Worm (Caenorhabditis elegans) whole organism, early embryonic: ENCODE measurements around the gene AH9.4.

ENCODE experiments used
- B0310.2 ChIP-seq: sonication (generic microtip); optimal IDR thresholded peaks from 2 replicates; lab custom pipeline; 2016; ENCODE audit warnings: mild to moderate bottlenecking, missing genetic modification characterization, missing compliant biosample characterization
- F13C5.2 ChIP-seq: sonication (generic microtip); optimal IDR thresholded peaks from 2 replicates; lab custom pipeline; 2017; ENCODE audit warnings: mild to moderate bottlenecking, missing genetic modification characterization, inconsistent platforms, missing compliant biosample characterization
- aly-1 ChIP-seq: sonication (generic microtip); optimal IDR thresholded peaks from 2 replicates; lab custom pipeline; 2016; ENCODE audit warnings: missing genetic modification characterization, missing compliant biosample characterization
- ama-1 ChIP-seq: fragments of 150-350 bp; optimal IDR thresholded peaks from 2 replicates; lab custom pipeline; 2014
- ceh-13 ChIP-seq: fragments of 200-800 bp; sonication (Bioruptor generic); optimal IDR thresholded peaks from 2 replicates; lab custom pipeline; 2018; ENCODE audit warnings: mild to moderate bottlenecking, missing genetic modification characterization, missing compliant biosample characterization
- ceh-36 ChIP-seq: sonication (generic microtip); optimal IDR thresholded peaks from 2 replicates; lab custom pipeline; 2016; ENCODE audit warnings: missing genetic modification characterization, inconsistent platforms, missing compliant biosample characterization
- ets-7 ChIP-seq: sonication (generic microtip); optimal IDR thresholded peaks from 2 replicates; lab custom pipeline; 2016; ENCODE audit warnings: missing genotype, missing genetic modification characterization, missing compliant biosample characterization
- flt-1 ChIP-seq: fragments of 200-800 bp; sonication (Bioruptor generic); IDR thresholded peaks from 2 replicates; pipeline ENCODE4 v1.3.6; 2022; ENCODE audit warnings: missing genetic modification characterization, missing compliant biosample characterization
- hmbx-1 ChIP-seq: sonication (generic microtip); optimal IDR thresholded peaks from 2 replicates; lab custom pipeline; 2016; ENCODE audit warnings: mild to moderate bottlenecking, missing genetic modification characterization, missing compliant biosample characterization
- hmg-4 ChIP-seq: fragments of 200-800 bp; sonication (Bioruptor generic); optimal IDR thresholded peaks from 2 replicates; lab custom pipeline; 2018; ENCODE audit warnings: mild to moderate bottlenecking, missing genetic modification characterization, missing compliant biosample characterization
- hnd-1 ChIP-seq: sonication (generic microtip); optimal IDR thresholded peaks from 2 replicates; lab custom pipeline; 2016; ENCODE audit warnings: missing genetic modification characterization, missing compliant biosample characterization
- pes-1 ChIP-seq: fragments of 200-800 bp; sonication (Bioruptor generic); IDR thresholded peaks from 2 replicates; pipeline ENCODE4 v1.3.6; 2022; ENCODE audit warnings: missing genetic modification reagents, missing genetic modification characterization, missing compliant biosample characterization
- scrt-1 ChIP-seq: fragments of 200-800 bp; sonication (Bioruptor generic); IDR thresholded peaks from 2 replicates; pipeline ENCODE4 v1.3.6; 2022; ENCODE audit warnings: missing genetic modification characterization, missing compliant biosample characterization
- sea-1 ChIP-seq: fragments of 200-800 bp; sonication (Bioruptor generic); conservative IDR thresholded peaks from 2 replicates; pipeline ENCODE4 v1.3.6; 2022; ENCODE audit warnings: missing genetic modification characterization, missing compliant biosample characterization
- tbx-11 ChIP-seq: fragments of 200-800 bp; sonication (Bioruptor generic); IDR thresholded peaks from 2 replicates; pipeline ENCODE4 v1.3.6; 2022; ENCODE audit warnings: missing genetic modification characterization, missing compliant biosample characterization
- tbx-37 ChIP-seq: fragments of 200-800 bp; sonication (Bioruptor generic); conservative IDR thresholded peaks from 2 replicates; pipeline ENCODE4 v1.3.6; 2022; ENCODE audit warnings: missing genetic modification reagents, missing genetic modification characterization, missing compliant biosample characterization
- tra-4 ChIP-seq: sonication (generic microtip); optimal IDR thresholded peaks from 2 replicates; lab custom pipeline; 2017; ENCODE audit warnings: missing genetic modification characterization, missing compliant biosample characterization

AH9.4 gene

ce11 chrX:2303253-2303652, 29.1 kb upstream of the AH9.4 start:
- no peak for TF ChIP-seq sea-1
- TF ChIP-seq ama-1 (lab: Kevin White, UChicago) = no peak
- no peak for TF ChIP-seq B0310.2 (tag; lab: Kevin White, UChicago)
- TF ChIP-seq tra-4 (tag; lab: Kevin White, UChicago) = no peak
- no peak for TF ChIP-seq flt-1 (GFP tag; lab: Robert Waterston, UW)
- TF ChIP-seq ceh-36 = no peak
- TF ChIP-seq pes-1 (GFP tag; lab: Robert Waterston, UW) = no peak
- no peak for TF ChIP-seq tbx-37 (GFP tag; lab: Robert Waterston, UW)
- TF ChIP-seq hnd-1 (tag; lab: Kevin White, UChicago) = no peak
- no peak for TF ChIP-seq scrt-1 (GFP tag; lab: Robert Waterston, UW)
- TF ChIP-seq hmbx-1 = no peak

DNA sequence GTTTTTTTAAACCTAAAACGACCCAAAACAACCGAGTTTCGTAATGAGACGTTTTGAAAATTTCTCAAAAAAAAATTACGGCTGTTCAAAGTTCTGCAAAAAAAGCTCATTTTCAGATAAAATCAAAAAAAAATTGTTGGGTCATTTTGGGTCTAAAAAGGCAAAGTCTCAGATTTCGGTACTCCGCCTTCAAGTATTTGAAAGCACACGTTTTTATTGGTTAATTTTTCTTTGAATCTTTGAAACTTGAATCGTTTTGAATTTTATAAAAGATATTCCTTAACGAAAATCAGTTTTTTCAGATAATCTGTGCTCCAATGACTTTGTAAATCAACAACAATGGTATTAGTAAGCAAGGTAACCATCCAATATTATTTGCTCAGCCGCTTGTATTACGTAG, 28.6 kb upstream of the AH9.4 start, which contains the start of gene hum-6:
Gene hum-6, plus strand, starts transcription at position 301 of the 400 bp plus-strand sequence.
- TF ChIP-seq B0310.2 (tag; lab: Kevin White, UChicago) = no peak
- TF ChIP-seq hmg-4 (GFP tag; lab: Kevin White, UChicago) = no peak
- TF ChIP-seq ama-1 (lab: Kevin White, UChicago) = no peak
- no peak for TF ChIP-seq flt-1 (GFP tag; lab: Robert Waterston, UW)
- TF ChIP-seq hmbx-1 = no peak
- TF ChIP-seq tbx-37 (GFP tag; lab: Robert Waterston, UW) = no peak

- TF ChIP-seq ceh-36 (no peak), tbx-11 (GFP tag; lab: Robert Waterston, UW) (no peak), scrt-1 (GFP tag; lab: Robert Waterston, UW) (no peak), F13C5.2 (no peak), flt-1 (GFP tag; lab: Robert Waterston, UW) (no peak), sea-1 (no peak)
These were observed 27.7 kb upstream of the AH9.4 start for ce11 chrX:2301821-2302220.

DNA sequence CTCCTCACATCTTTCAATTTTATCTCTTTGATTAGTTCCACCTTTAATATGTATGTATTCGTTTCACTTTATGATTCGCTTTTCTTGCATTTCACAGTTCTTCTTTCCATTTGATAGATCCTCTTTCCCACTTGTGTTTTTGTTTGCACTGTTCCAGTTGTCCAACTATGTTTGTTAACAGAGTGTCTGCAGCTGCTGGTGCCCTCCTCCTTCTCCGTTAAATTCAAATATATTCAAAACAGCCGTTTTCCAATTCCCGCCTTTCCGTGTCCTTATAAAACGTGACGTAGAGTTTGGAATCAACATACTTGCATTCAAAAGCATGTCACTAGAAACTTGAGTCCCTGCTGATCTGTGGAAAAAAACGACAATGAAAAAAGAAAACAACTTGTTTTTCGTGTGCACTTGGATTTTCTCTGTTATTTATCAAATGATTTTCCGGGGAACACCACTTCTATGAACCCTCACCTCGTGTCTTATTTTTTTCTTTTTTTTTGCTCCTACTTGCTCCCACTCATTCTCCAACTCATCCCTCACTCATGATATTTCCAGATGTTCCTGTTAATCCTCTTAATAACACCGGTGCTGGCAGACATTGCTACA, 20.2 kb upstream of the AH9.4 start, which contains the start of gene T10H10.2:
Gene T10H10.2, plus strand, starts transcription at position 553 of the 603 bp plus-strand sequence.
- TF ChIP-seq tbx-11 (GFP tag; lab: Robert Waterston, UW) (no peak), flt-1 (GFP tag; lab: Robert Waterston, UW) (no peak), ceh-36 (no peak)

DNA sequence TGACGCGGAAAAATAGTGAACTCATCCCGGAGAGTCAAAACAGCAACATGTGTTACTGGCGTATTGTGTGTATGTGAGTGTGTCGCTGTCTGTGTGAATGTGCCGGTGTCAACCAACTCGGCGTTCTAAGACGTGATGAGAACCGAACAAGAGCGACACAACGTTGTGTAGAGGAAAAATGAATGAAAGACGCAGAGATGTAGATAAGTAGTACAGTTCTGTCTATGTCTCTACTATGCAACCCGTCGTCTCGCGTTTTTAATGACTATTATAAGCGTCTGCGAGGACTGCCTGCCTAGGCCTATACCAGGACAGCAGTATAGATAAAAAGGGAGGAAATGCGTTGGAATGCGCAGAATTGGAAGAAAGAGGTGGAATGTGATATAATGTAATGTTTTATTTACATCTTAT, 13.8 kb upstream of the AH9.4 start:
- TF ChIP-seq ceh-13 (GFP tag; lab: Kevin White, UChicago) (no peak), F13C5.2 (peak; percentile 9), flt-1 (GFP tag; lab: Robert Waterston, UW) (no peak), tbx-11 (GFP tag; lab: Robert Waterston, UW) (no peak), ets-7 (tag; lab: Kevin White, UChicago) (no peak), aly-1 (tag; lab: Kevin White, UChicago) (no peak), hmg-4 (GFP tag; lab: Kevin White, UChicago) (peak; percentile 67), B0310.2 (tag; lab: Kevin White, UChicago) (no peak), sea-1 (no peak), scrt-1 (GFP tag; lab: Robert Waterston, UW) (no peak), ceh-36 (no peak), tbx-37 (GFP tag; lab: Robert Waterston, UW) (no peak)

- TF ChIP-seq ceh-36 = no peak
- no peak for TF ChIP-seq scrt-1 (GFP tag; lab: Robert Waterston, UW)
- no peak for TF ChIP-seq tra-4 (tag; lab: Kevin White, UChicago)
- TF ChIP-seq hmbx-1 = no peak
- TF ChIP-seq ama-1 (lab: Kevin White, UChicago) = no peak
- no peak for TF ChIP-seq ets-7 (tag; lab: Kevin White, UChicago)
- TF ChIP-seq tbx-37 (GFP tag; lab: Robert Waterston, UW) = no peak
- TF ChIP-seq sea-1 = no peak
- TF ChIP-seq ceh-13 (GFP tag; lab: Kevin White, UChicago) = no peak
- no peak for TF ChIP-seq B0310.2 (tag; lab: Kevin White, UChicago)
- no peak for TF ChIP-seq hnd-1 (tag; lab: Kevin White, UChicago)
- no peak for TF ChIP-seq hmg-4 (GFP tag; lab: Kevin White, UChicago)
These were observed 13.0 kb upstream of the AH9.4 start, which contains the start of gene sav-1 for ce11 chrX:2287092-2287491. Gene sav-1, minus strand, starts transcription at chrX:2287192.

ce11 chrX:2276000-2276399, 1.9 kb upstream of the AH9.4 start:
- no peak for TF ChIP-seq hnd-1 (tag; lab: Kevin White, UChicago)
- no peak for TF ChIP-seq hmbx-1
- no peak for TF ChIP-seq pes-1 (GFP tag; lab: Robert Waterston, UW)
- TF ChIP-seq ets-7 (tag; lab: Kevin White, UChicago) = no peak
- TF ChIP-seq tra-4 (tag; lab: Kevin White, UChicago) = no peak
- TF ChIP-seq hmg-4 (GFP tag; lab: Kevin White, UChicago) = no peak
- no peak for TF ChIP-seq ceh-13 (GFP tag; lab: Kevin White, UChicago)
- no peak for TF ChIP-seq ceh-36
- TF ChIP-seq tbx-11 (GFP tag; lab: Robert Waterston, UW) = no peak
- TF ChIP-seq scrt-1 (GFP tag; lab: Robert Waterston, UW) = no peak

DNA sequence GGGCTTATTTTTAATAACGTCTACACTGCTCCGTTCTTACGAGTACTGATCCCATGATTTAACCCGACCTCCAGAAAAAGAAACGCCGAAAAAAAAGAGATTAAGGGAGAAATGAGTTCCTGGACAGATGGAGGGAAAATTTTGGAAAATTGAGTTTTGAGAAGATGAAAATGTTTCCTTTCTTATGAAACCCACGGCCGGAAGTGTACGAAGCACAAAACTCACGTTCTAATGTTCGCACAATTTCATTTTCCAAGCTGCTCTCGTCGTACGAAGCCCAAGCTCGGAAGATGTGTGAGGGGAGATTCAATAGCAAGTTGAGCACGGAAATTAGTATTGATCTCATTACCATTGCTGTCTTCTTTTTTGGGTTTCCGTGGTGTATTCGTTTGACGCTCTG, 2.7 kb downstream of the AH9.4 start:
- no peak for TF ChIP-seq pes-1 (GFP tag; lab: Robert Waterston, UW)
- TF ChIP-seq hnd-1 (tag; lab: Kevin White, UChicago) = no peak
- no peak for TF ChIP-seq hmg-4 (GFP tag; lab: Kevin White, UChicago)
- no peak for TF ChIP-seq scrt-1 (GFP tag; lab: Robert Waterston, UW)
- TF ChIP-seq flt-1 (GFP tag; lab: Robert Waterston, UW) = no peak
- no peak for TF ChIP-seq tbx-11 (GFP tag; lab: Robert Waterston, UW)
- no peak for TF ChIP-seq F13C5.2
- TF ChIP-seq sea-1 = no peak
- no peak for TF ChIP-seq B0310.2 (tag; lab: Kevin White, UChicago)
- TF ChIP-seq ets-7 (tag; lab: Kevin White, UChicago) = no peak
- TF ChIP-seq tra-4 (tag; lab: Kevin White, UChicago) = no peak
- TF ChIP-seq ceh-36 = no peak
- no peak for TF ChIP-seq aly-1 (tag; lab: Kevin White, UChicago)
- no peak for TF ChIP-seq tbx-37 (GFP tag; lab: Robert Waterston, UW)
- TF ChIP-seq ceh-13 (GFP tag; lab: Kevin White, UChicago) = no peak
- no peak for TF ChIP-seq hmbx-1
- no peak for TF ChIP-seq ama-1 (lab: Kevin White, UChicago)
